Fruit fly (Drosophila melanogaster) whole organism, prepupa: ENCODE measurements around the gene CAH7.

ENCODE experiments used
- CG10631 ChIP-seq: fragments of 200-800 bp; sonication (Bioruptor generic); optimal IDR thresholded peaks from 2 replicates; lab custom pipeline; 2016; ENCODE audit warnings: missing biosample characterization, missing genetic modification characterization
- CG11294 ChIP-seq: fragments of 200-800 bp; sonication (Bioruptor generic); IDR thresholded peaks from 2 replicates; pipeline ENCODE4 v1.3.6; 2022; ENCODE audit warnings: missing biosample characterization, missing genetic modification characterization
- CG11762 ChIP-seq: fragments of 200-800 bp; sonication (Bioruptor generic); optimal IDR thresholded peaks from 3 replicates; lab custom pipeline; 2016; ENCODE audit warnings: missing biosample characterization, missing genetic modification characterization; ENCODE audit not compliant: insufficient read depth
- CG15336 ChIP-seq: fragments of 200-800 bp; sonication (Bioruptor generic); IDR thresholded peaks from 2 replicates; pipeline ENCODE4 v1.3.6; 2022; ENCODE audit warnings: missing biosample characterization, missing genetic modification characterization
- CG16779 ChIP-seq: fragments of 200-800 bp; sonication (Bioruptor generic); optimal IDR thresholded peaks from 3 replicates; lab custom pipeline; 2017; ENCODE audit warnings: missing biosample characterization, mild to moderate bottlenecking, missing genetic modification characterization
- CG3032 ChIP-seq: fragments of 200-800 bp; optimal IDR thresholded peaks from 2 replicates; lab custom pipeline; 2019; ENCODE audit warnings: missing biosample characterization, mild to moderate bottlenecking, missing genetic modification characterization, moderate library complexity
- CG31627 ChIP-seq: fragments of 200-800 bp; sonication (Bioruptor generic); optimal IDR thresholded peaks from 3 replicates; lab custom pipeline; 2016; ENCODE audit warnings: missing biosample characterization, missing genetic modification characterization
- CG32006 ChIP-seq: fragments of 200-800 bp; sonication (Bioruptor generic); optimal IDR thresholded peaks from 3 replicates; lab custom pipeline; 2017; ENCODE audit warnings: missing biosample characterization, mild to moderate bottlenecking, missing genetic modification characterization
- CG34406 ChIP-seq: fragments of 200-800 bp; sonication (Bioruptor generic); optimal IDR thresholded peaks from 3 replicates; lab custom pipeline; 2016; ENCODE audit warnings: missing biosample characterization, missing genetic modification characterization
- CG6163 ChIP-seq: fragments of 200-800 bp; sonication (Bioruptor generic); IDR thresholded peaks from 3 replicates; pipeline ENCODE4 v1.3.6; 2022; ENCODE audit warnings: missing biosample characterization, missing genetic modification characterization
- CG6792 ChIP-seq: fragments of 200-800 bp; sonication (Bioruptor generic); optimal IDR thresholded peaks from 3 replicates; lab custom pipeline; 2016; ENCODE audit warnings: missing biosample characterization, missing genetic modification characterization
- CG6808 ChIP-seq: fragments of 200-800 bp; sonication (Bioruptor generic); optimal IDR thresholded peaks from 3 replicates; lab custom pipeline; 2017; ENCODE audit warnings: missing biosample characterization, missing genetic modification characterization, mild to moderate bottlenecking, moderate library complexity, missing genetic modification reagents
- CG6854 ChIP-seq: fragments of 200-800 bp; sonication (Bioruptor generic); optimal IDR thresholded peaks from 2 replicates; lab custom pipeline; 2017; ENCODE audit warnings: missing biosample characterization, mild to moderate bottlenecking, missing genetic modification characterization
- CG8119 ChIP-seq: fragments of 200-800 bp; sonication (Bioruptor generic); IDR thresholded peaks from 3 replicates; pipeline ENCODE4 v1.3.6; 2022; ENCODE audit warnings: missing biosample characterization, missing genetic modification characterization
- CG8319 ChIP-seq: fragments of 200-800 bp; sonication (Bioruptor generic); optimal IDR thresholded peaks from 3 replicates; lab custom pipeline; 2016; ENCODE audit warnings: missing biosample characterization, missing genetic modification characterization
- CG8632 ChIP-seq: fragments of 200-800 bp; sonication (Bioruptor generic); optimal IDR thresholded peaks from 3 replicates; lab custom pipeline; 2016; ENCODE audit warnings: missing biosample characterization, missing genetic modification characterization
- CG9139 ChIP-seq: fragments of 200-800 bp; sonication (Bioruptor generic); optimal IDR thresholded peaks from 3 replicates; lab custom pipeline; 2017; ENCODE audit warnings: missing biosample characterization, mild to moderate bottlenecking, missing genetic modification characterization
- Eip75B ChIP-seq: fragments of 200-800 bp; sonication (Bioruptor generic); optimal IDR thresholded peaks from 3 replicates; lab custom pipeline; 2016; ENCODE audit warnings: missing biosample characterization, missing genetic modification characterization
- Eip78C ChIP-seq: fragments of 200-800 bp; sonication (Bioruptor generic); peaks from one replicate; lab custom pipeline; 2016; ENCODE audit warnings: missing biosample characterization, missing genetic modification characterization
- Eip93F ChIP-seq: fragments of 200-800 bp; sonication (Bioruptor generic); optimal IDR thresholded peaks from 2 replicates; lab custom pipeline; 2016; ENCODE audit warnings: missing biosample characterization, mild to moderate bottlenecking, missing genetic modification characterization
- Ets21C ChIP-seq: fragments of 200-800 bp; sonication (Bioruptor generic); optimal IDR thresholded peaks from 3 replicates; lab custom pipeline; 2016; ENCODE audit warnings: missing biosample characterization, missing genetic modification characterization
- Ets96B ChIP-seq: fragments of 200-800 bp; optimal IDR thresholded peaks from 2 replicates; lab custom pipeline; 2019; ENCODE audit warnings: missing biosample characterization, mild to moderate bottlenecking, missing genetic modification characterization, moderate library complexity
- Gug ChIP-seq: fragments of 200-800 bp; sonication (Bioruptor generic); IDR thresholded peaks from 2 replicates; pipeline ENCODE4 v1.3.6; 2022; ENCODE audit warnings: missing biosample characterization, missing genetic modification characterization
- Hr39 ChIP-seq: fragments of 200-800 bp; sonication (Bioruptor generic); optimal IDR thresholded peaks from 2 replicates; lab custom pipeline; 2016; ENCODE audit warnings: missing biosample characterization, missing genetic modification characterization
- Hr4 ChIP-seq: fragments of 200-800 bp; sonication (Bioruptor generic); optimal IDR thresholded peaks from 3 replicates; lab custom pipeline; 2016; ENCODE audit warnings: missing biosample characterization, missing genetic modification characterization
- Lpt ChIP-seq: fragments of 200-800 bp; sonication (Bioruptor generic); optimal IDR thresholded peaks from 3 replicates; lab custom pipeline; 2016; ENCODE audit warnings: missing biosample characterization, missing genetic modification characterization
- OdsH ChIP-seq: fragments of 200-800 bp; sonication (Bioruptor generic); optimal IDR thresholded peaks from 3 replicates; lab custom pipeline; 2016; ENCODE audit warnings: missing biosample characterization, missing genetic modification characterization
- Sox14 ChIP-seq: fragments of 200-800 bp; sonication (Bioruptor generic); optimal IDR thresholded peaks from 3 replicates; lab custom pipeline; 2016; ENCODE audit warnings: missing biosample characterization, missing genetic modification characterization
- Sox15 ChIP-seq: fragments of 200-800 bp; sonication (Bioruptor generic); optimal IDR thresholded peaks from 3 replicates; lab custom pipeline; 2016; ENCODE audit warnings: missing biosample characterization, missing genetic modification characterization
- achi ChIP-seq: fragments of 200-800 bp; sonication (Bioruptor generic); optimal IDR thresholded peaks from 3 replicates; lab custom pipeline; 2016; ENCODE audit warnings: missing biosample characterization, missing genetic modification characterization
- acj6 ChIP-seq: fragments of 200-800 bp; sonication (Bioruptor generic); optimal IDR thresholded peaks from 3 replicates; lab custom pipeline; 2016; ENCODE audit warnings: missing biosample characterization, missing genetic modification characterization
- cyc ChIP-seq: fragments of 200-800 bp; sonication (Bioruptor generic); optimal IDR thresholded peaks from 3 replicates; lab custom pipeline; 2016; ENCODE audit warnings: missing biosample characterization, missing genetic modification characterization
- dac ChIP-seq: fragments of 200-800 bp; sonication (Bioruptor generic); optimal IDR thresholded peaks from 2 replicates; lab custom pipeline; 2017; ENCODE audit warnings: missing biosample characterization, mild to moderate bottlenecking, missing genetic modification characterization
- dsx ChIP-seq: fragments of 200-800 bp; optimal IDR thresholded peaks from 3 replicates; lab custom pipeline; 2019; ENCODE audit warnings: missing biosample characterization, mild to moderate bottlenecking, missing genetic modification characterization, moderate library complexity; ENCODE audit not compliant: poor library complexity, severe bottlenecking
- eg ChIP-seq: fragments of 200-800 bp; sonication (Bioruptor generic); IDR thresholded peaks from 3 replicates; pipeline ENCODE4 v1.3.6; 2022; ENCODE audit warnings: missing biosample characterization, missing genetic modification characterization
- esn ChIP-seq: fragments of 200-800 bp; sonication (Bioruptor generic); optimal IDR thresholded peaks from 2 replicates; lab custom pipeline; 2016; ENCODE audit warnings: missing biosample characterization, mild to moderate bottlenecking, missing genetic modification characterization, moderate library complexity
- fd59A ChIP-seq: fragments of 200-800 bp; sonication (Bioruptor generic); optimal IDR thresholded peaks from 2 replicates; lab custom pipeline; 2017; ENCODE audit warnings: missing biosample characterization, mild to moderate bottlenecking, missing genetic modification characterization, missing genetic modification reagents
- fkh ChIP-seq: fragments of 200-800 bp; sonication (Bioruptor generic); optimal IDR thresholded peaks from 3 replicates; lab custom pipeline; 2017; ENCODE audit warnings: missing biosample characterization, mild to moderate bottlenecking, missing genetic modification characterization, moderate library complexity
- net ChIP-seq: fragments of 200-800 bp; sonication (Bioruptor generic); optimal IDR thresholded peaks from 3 replicates; lab custom pipeline; 2016; ENCODE audit warnings: missing biosample characterization, missing genetic modification characterization
- salr ChIP-seq, 2 experiments: fragments of 200-800 bp; sonication (Bioruptor generic); optimal IDR thresholded peaks; 3 replicates each; lab custom pipeline; 2016 to 2018; ENCODE audit warnings: missing biosample characterization in 2 of 2, missing genetic modification characterization in 2 of 2, mild to moderate bottlenecking in 1 of 2
- ss ChIP-seq, 2 experiments: fragments of 200-800 bp; sonication (Bioruptor generic); optimal IDR thresholded peaks; 2 replicates in 1 of 2; 3 replicates in 1 of 2; lab custom pipeline; 2017 to 2018; ENCODE audit warnings: mild to moderate bottlenecking in 2 of 2, missing biosample characterization in 2 of 2, missing genetic modification characterization in 2 of 2, moderate library complexity in 1 of 2
- svp ChIP-seq: fragments of 200-800 bp; sonication (Bioruptor generic); peaks from one replicate; lab custom pipeline; 2016; ENCODE audit warnings: missing biosample characterization, missing genetic modification characterization
- vri ChIP-seq: fragments of 200-800 bp; sonication (Bioruptor generic); optimal IDR thresholded peaks from 3 replicates; lab custom pipeline; 2016; ENCODE audit warnings: missing biosample characterization, mild to moderate bottlenecking, missing genetic modification characterization

The CAH7 gene

DNA sequence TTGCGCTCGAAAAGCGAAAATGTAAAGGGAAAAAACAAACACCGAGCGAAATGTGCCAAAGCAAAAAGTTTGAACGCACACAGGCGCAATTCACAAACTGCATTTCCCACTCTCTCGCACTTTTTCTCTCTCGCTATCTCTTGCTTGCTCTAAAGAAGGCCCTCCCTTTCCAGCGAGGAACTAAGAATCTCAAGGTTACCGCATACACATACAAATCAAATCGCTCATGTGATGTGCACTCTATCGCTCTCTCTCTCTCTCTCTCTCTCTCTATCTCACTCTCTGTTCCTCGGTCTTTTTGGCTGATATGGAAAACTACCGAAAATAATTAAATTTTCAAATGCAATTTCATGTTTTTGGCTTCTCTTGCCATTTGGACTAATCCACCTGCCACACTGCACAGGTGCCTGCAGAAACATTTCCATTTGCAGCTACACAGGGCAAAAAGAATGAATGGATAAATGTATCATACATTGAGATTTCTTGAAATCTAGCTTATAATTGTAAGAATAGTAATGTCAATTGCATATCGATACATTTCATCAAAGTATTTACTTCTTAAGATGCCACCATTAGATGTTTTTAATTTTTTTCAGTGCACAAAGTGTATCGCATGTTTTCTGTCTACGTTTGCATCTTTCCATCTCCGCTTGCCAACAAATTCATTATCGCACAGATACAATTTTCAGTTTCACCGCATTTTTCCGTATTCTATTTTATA lies 32.6 kb upstream of the CAH7 start (continued):
- TF ChIP-seq CG9139 (GFP tag; lab: Kevin White, UChicago) (peak; percentile 11), CG6792 (GFP tag; lab: Kevin White, UChicago) (peak; percentile 32), CG6163 (GFP tag; lab: Robert Waterston, UW) (peak; percentile 84), CG15336 (GFP tag; lab: Robert Waterston, UW) (peak; percentile 82), CG11762 (GFP tag; lab: Kevin White, UChicago) (peak; percentile 54), CG8632 (GFP tag; lab: Kevin White, UChicago) (peak; percentile 39), CG10631 (peak; percentile 73), Lpt (GFP tag; lab: Kevin White, UChicago) (peak; percentile 37), CG16779 (tag; lab: Kevin White, UChicago) (peak; percentile 33), cyc (peak; percentile 46), Sox15 (GFP tag; lab: Kevin White, UChicago) (peak; percentile 38), OdsH (GFP tag; lab: Kevin White, UChicago) (peak; percentile 80), fd59A (GFP tag; lab: Kevin White, UChicago) (peak; percentile 70), CG31627 (GFP tag; lab: Kevin White, UChicago) (peak; percentile 68), CG8319 (GFP tag; lab: Kevin White, UChicago) (peak; percentile 56), CG34406 (GFP tag; lab: Kevin White, UChicago) (peak; percentile 43), CG32006 (peak; percentile 81), Ets96B (tag; lab: Kevin White, UChicago) (peak; percentile 74), CG11294 (GFP tag; lab: Robert Waterston, UW) (peak; percentile 80), fkh (no peak), dac (GFP tag; lab: Kevin White, UChicago) (peak; percentile 13)

DNA sequence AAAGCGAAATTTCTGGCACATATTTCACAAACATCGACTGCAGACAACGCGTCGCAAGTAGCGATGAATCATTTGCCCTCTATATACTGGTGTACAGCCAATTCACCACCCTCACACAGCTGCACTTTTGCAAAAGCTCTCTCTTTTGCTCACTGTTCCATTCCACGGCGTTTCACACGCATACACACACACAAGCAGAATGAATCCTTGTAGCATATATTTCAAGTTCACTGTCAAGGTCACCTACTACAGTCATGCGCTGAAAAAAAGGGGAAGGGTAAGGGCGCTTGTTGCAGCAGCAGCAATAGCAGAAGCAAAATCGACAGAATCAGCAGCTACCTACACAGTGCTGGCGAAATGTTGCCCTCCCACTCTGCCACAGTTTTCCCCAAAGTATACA lies 31.3 kb upstream of the CAH7 start:
- TF ChIP-seq ss (GFP tag; optimal IDR thresholded peaks at IDR 0.05; lab: Kevin White, UChicago) (peak in 1 of 2 experiments; percentile 14), vri (peak; percentile 25), OdsH (GFP tag; lab: Kevin White, UChicago) (no peak), CG6163 (GFP tag; lab: Robert Waterston, UW) (0 out of 3 replicates have a peak, but pooled peaks have one; percentile 11), CG3032 (peak; percentile 6), salr (GFP tag; optimal IDR thresholded peaks at IDR 0.05; lab: Kevin White, UChicago) (peak in 1 of 2 experiments; percentile 17), Hr39 (GFP tag; lab: Kevin White, UChicago) (peak; percentile 29), Gug (GFP tag; lab: Robert Waterston, UW) (no peak), CG6854 (peak; percentile 6), Eip75B (GFP tag; lab: Kevin White, UChicago) (peak; percentile 23)

DNA sequence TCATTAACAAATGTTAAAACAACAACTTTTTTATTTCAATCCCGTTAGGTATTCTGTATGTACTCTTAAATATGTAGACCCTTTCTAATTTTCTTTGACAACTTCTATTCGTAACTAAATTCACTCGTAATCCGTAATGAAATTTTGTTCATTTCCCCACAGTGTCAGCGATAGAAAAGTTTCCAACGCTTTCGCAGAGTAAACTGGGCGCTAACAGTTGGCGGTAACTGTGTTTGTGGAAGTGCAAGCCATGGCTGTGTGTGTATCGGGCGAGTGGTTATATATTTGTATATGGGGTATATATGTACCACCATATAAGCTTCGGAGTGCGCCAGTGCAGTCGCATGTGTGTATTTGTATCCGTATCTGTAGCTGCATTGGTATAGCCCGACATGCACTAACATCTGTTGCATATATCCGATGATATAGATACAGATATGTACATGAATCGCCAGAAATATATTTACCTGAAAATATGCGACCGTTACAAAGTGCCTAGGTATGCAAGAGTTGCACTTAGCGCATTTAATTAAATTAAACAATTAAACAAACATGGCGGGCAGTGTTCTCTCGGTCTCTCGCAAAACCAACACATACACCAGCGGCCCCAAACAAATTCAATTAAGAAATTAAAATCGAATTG lies 30.4 kb upstream of the CAH7 start:
- TF ChIP-seq CG6808 = peak; percentile 10
- peak; percentile 20 for TF ChIP-seq Hr4
- TF ChIP-seq cyc = peak; percentile 33
- peak; percentile 8 for TF ChIP-seq Ets21C (GFP tag; lab: Kevin White, UChicago)
- TF ChIP-seq CG6163 (GFP tag; lab: Robert Waterston, UW) = 0 out of 3 replicates have a peak, but pooled peaks have one; percentile 31
- peak; percentile 12 for TF ChIP-seq CG10631
- peak; percentile 24 for TF ChIP-seq Sox15 (GFP tag; lab: Kevin White, UChicago)
- peak; percentile 21 for TF ChIP-seq CG3032
- TF ChIP-seq dsx (GFP tag; lab: Kevin White, UChicago) = no peak
- no peak for TF ChIP-seq CG8119 (GFP tag; lab: Robert Waterston, UW)
- peak; percentile 0 for TF ChIP-seq CG32006
- peak; percentile 0 for TF ChIP-seq achi (GFP tag; lab: Kevin White, UChicago)
- peak; percentile 42 for TF ChIP-seq vri
- peak; percentile 60 for TF ChIP-seq Eip78C (GFP tag; lab: Kevin White, UChicago)
- peak; percentile 40 for TF ChIP-seq svp (GFP tag; lab: Kevin White, UChicago)
- peak; percentile 19 for TF ChIP-seq Ets96B (tag; lab: Kevin White, UChicago)
- TF ChIP-seq salr (GFP tag; optimal IDR thresholded peaks at IDR 0.05; lab: Kevin White, UChicago) = no peak
- TF ChIP-seq esn = peak; percentile 5
- no peak for TF ChIP-seq Eip93F (GFP tag; lab: Kevin White, UChicago)
- peak; percentile 4 for TF ChIP-seq acj6 (GFP tag; lab: Kevin White, UChicago)
- TF ChIP-seq Sox14 = peak; percentile 23
- TF ChIP-seq Hr39 (GFP tag; lab: Kevin White, UChicago) = peak; percentile 28
- TF ChIP-seq CG31627 (GFP tag; lab: Kevin White, UChicago) = peak; percentile 27
- no peak for TF ChIP-seq Lpt (GFP tag; lab: Kevin White, UChicago)
- TF ChIP-seq CG8319 (GFP tag; lab: Kevin White, UChicago) = no peak
- no peak for TF ChIP-seq eg (GFP tag; lab: Robert Waterston, UW)
- TF ChIP-seq net (GFP tag; lab: Kevin White, UChicago) = peak; percentile 13
- TF ChIP-seq, all 60 proteins: peak for 20
